Worm (Caenorhabditis elegans) whole organism, dauer: ENCODE measurements around the gene W01B6.4.

ENCODE experiments used
- unc-62 ChIP-seq: sonication (generic microtip); optimal IDR thresholded peaks from 2 replicates; lab custom pipeline; 2017; ENCODE audit warnings: missing biosample characterization, missing genetic modification reagents, missing genetic modification characterization

W01B6.4 gene

ce11 chrIV:10111441-10111840 is 36.2 kb downstream of the W01B6.4 start, which contains the start of gene spch-1:
spch-1 (minus strand) TSS chrIV:10111541.
- TF ChIP-seq unc-62 (GFP tag; lab: Kevin White, UChicago), result no peak

- TF ChIP-seq unc-62 (GFP tag; lab: Kevin White, UChicago), result no peak
Measured at ce11 chrIV:10112570-10112969, 37.3 kb downstream of the W01B6.4 start, which contains the start of gene nsph-3.2. nsph-3.2 (plus strand) TSS chrIV:10112870.

ce11 chrIV:10115142-10115541 is 39.9 kb downstream of the W01B6.4 start, which contains the start of gene C04G2.10:
C04G2.10 (plus strand) TSS chrIV:10115442.
- TF ChIP-seq unc-62 (GFP tag; lab: Kevin White, UChicago), result no peak

- no peak for TF ChIP-seq unc-62 (GFP tag; lab: Kevin White, UChicago)
Measured at ce11 chrIV:10116765-10117164, 41.5 kb downstream of the W01B6.4 start.

- TF ChIP-seq unc-62 (GFP tag; lab: Kevin White, UChicago), result no peak
Measured at ce11 chrIV:10122205-10122604, 46.9 kb downstream of the W01B6.4 start, which contains the start of gene irld-21. irld-21 (minus strand) TSS chrIV:10122305.
